Worm (Caenorhabditis elegans) whole organism, late embryonic: ENCODE results near the gene C01B10.7.

Experiments
- C38D4.7 ChIP-seq: fragments of 200-800 bp; sonication (Bioruptor generic); optimal IDR thresholded peaks from 2 replicates; lab custom pipeline; 2018; ENCODE audit warnings: mild to moderate bottlenecking, missing genetic modification characterization, moderate library complexity, missing compliant biosample characterization
- K09A11.1 ChIP-seq: sonication (generic microtip); optimal IDR thresholded peaks from 2 replicates; lab custom pipeline; 2017; ENCODE audit warnings: antibody characterized with exemption, mild to moderate bottlenecking, missing genetic modification characterization, missing compliant biosample characterization; ENCODE audit not compliant: insufficient read depth
- T23F11.4 ChIP-seq: fragments of 200-800 bp; sonication (Bioruptor generic); optimal IDR thresholded peaks from 2 replicates; lab custom pipeline; 2018; ENCODE audit warnings: mild to moderate bottlenecking, missing genetic modification characterization, missing compliant biosample characterization
- Y22D7AL.16 ChIP-seq: sonication (generic microtip); optimal IDR thresholded peaks from 2 replicates; lab custom pipeline; 2016; ENCODE audit warnings: missing genetic modification characterization, missing compliant biosample characterization
- ama-1 ChIP-seq: fragments of 150-350 bp; optimal IDR thresholded peaks from 2 replicates; lab custom pipeline; 2014
- ceh-14 ChIP-seq: sonication (generic microtip); optimal IDR thresholded peaks from 2 replicates; lab custom pipeline; 2016; ENCODE audit warnings: missing genotype, missing genetic modification characterization, missing compliant biosample characterization
- ceh-18 ChIP-seq: sonication (generic microtip); optimal IDR thresholded peaks from 2 replicates; lab custom pipeline; 2016; ENCODE audit warnings: missing genetic modification characterization, missing compliant biosample characterization
- ceh-30 ChIP-seq: fragments of 150-350 bp; optimal IDR thresholded peaks from 2 replicates; lab custom pipeline; 2014; ENCODE audit warnings: missing biosample characterization, missing genetic modification characterization
- ceh-31 ChIP-seq: sonication (generic microtip); optimal IDR thresholded peaks from 2 replicates; lab custom pipeline; 2016; ENCODE audit warnings: missing genetic modification characterization, missing compliant biosample characterization
- ceh-34 ChIP-seq: sonication (generic microtip); optimal IDR thresholded peaks from 2 replicates; lab custom pipeline; 2016; ENCODE audit warnings: mild to moderate bottlenecking, missing genetic modification characterization, missing compliant biosample characterization
- ceh-6 ChIP-seq: fragments of 200-800 bp; sonication (Bioruptor generic); optimal IDR thresholded peaks from 2 replicates; lab custom pipeline; 2018; ENCODE audit warnings: mild to moderate bottlenecking, missing genetic modification characterization, missing compliant biosample characterization
- ceh-9 ChIP-seq: sonication (generic microtip); optimal IDR thresholded peaks from 2 replicates; lab custom pipeline; 2016; ENCODE audit warnings: mild to moderate bottlenecking, missing genetic modification characterization, inconsistent platforms, missing compliant biosample characterization
- elt-4 ChIP-seq: sonication (generic microtip); optimal IDR thresholded peaks from 2 replicates; lab custom pipeline; 2016; ENCODE audit warnings: missing genetic modification characterization, missing compliant biosample characterization
- ets-4 ChIP-seq: sonication (generic microtip); optimal IDR thresholded peaks from 2 replicates; lab custom pipeline; 2016; ENCODE audit warnings: missing genetic modification characterization, missing compliant biosample characterization
- eyg-1 ChIP-seq: sonication (generic microtip); optimal IDR thresholded peaks from 2 replicates; lab custom pipeline; 2016; ENCODE audit warnings: missing genotype, missing genetic modification characterization, missing compliant biosample characterization
- fax-1 ChIP-seq: sonication (generic microtip); optimal IDR thresholded peaks from 2 replicates; lab custom pipeline; 2016; ENCODE audit warnings: missing genotype, missing genetic modification characterization, missing compliant biosample characterization
- fkh-10 ChIP-seq: fragments of 150-350 bp; optimal IDR thresholded peaks from 2 replicates; lab custom pipeline; 2014; ENCODE audit warnings: missing biosample characterization, missing genetic modification reagents, missing genetic modification characterization
- gmeb-2 ChIP-seq: sonication (generic microtip); optimal IDR thresholded peaks from 2 replicates; lab custom pipeline; 2016; ENCODE audit warnings: missing genetic modification characterization, inconsistent platforms, missing compliant biosample characterization
- hlh-30 ChIP-seq: sonication (generic microtip); optimal IDR thresholded peaks from 2 replicates; lab custom pipeline; 2017; ENCODE audit warnings: antibody characterized with exemption, missing genetic modification characterization, missing compliant biosample characterization; ENCODE audit not compliant: insufficient read depth
- hlh-6 ChIP-seq: sonication (generic microtip); optimal IDR thresholded peaks from 2 replicates; lab custom pipeline; 2016; ENCODE audit warnings: missing genotype, missing genetic modification characterization, missing compliant biosample characterization
- hlh-8 ChIP-seq: sonication (generic microtip); optimal IDR thresholded peaks from 2 replicates; lab custom pipeline; 2016; ENCODE audit warnings: missing genotype, missing genetic modification characterization, missing compliant biosample characterization
- lin-11 ChIP-seq: fragments of 200-800 bp; sonication (Bioruptor generic); optimal IDR thresholded peaks from 2 replicates; lab custom pipeline; 2018; ENCODE audit warnings: mild to moderate bottlenecking, missing genetic modification characterization, missing compliant biosample characterization
- madf-2 ChIP-seq: sonication (generic microtip); optimal IDR thresholded peaks from 2 replicates; lab custom pipeline; 2017; ENCODE audit warnings: missing genetic modification characterization, missing compliant biosample characterization
- nfya-1 ChIP-seq: sonication (generic microtip); optimal IDR thresholded peaks from 2 replicates; lab custom pipeline; 2017; ENCODE audit warnings: missing genetic modification characterization, mild to moderate bottlenecking, missing compliant biosample characterization, antibody characterized with exemption, moderate library complexity
- nhr-11 ChIP-seq: fragments of 150-350 bp; optimal IDR thresholded peaks from 2 replicates; lab custom pipeline; 2014; ENCODE audit warnings: missing biosample characterization, missing genetic modification characterization
- nhr-232 ChIP-seq: sonication (generic microtip); optimal IDR thresholded peaks from 2 replicates; lab custom pipeline; 2016; ENCODE audit warnings: missing genetic modification characterization, missing compliant biosample characterization
- pha-2 ChIP-seq: sonication (generic microtip); optimal IDR thresholded peaks from 2 replicates; lab custom pipeline; 2017; ENCODE audit warnings: mild to moderate bottlenecking, missing genetic modification characterization, missing compliant biosample characterization
- pros-1 ChIP-seq: fragments of 150-350 bp; optimal IDR thresholded peaks from 2 replicates; lab custom pipeline; 2014; ENCODE audit warnings: missing biosample characterization, missing genetic modification reagents, missing genetic modification characterization
- sdc-2 ChIP-seq: sonication (generic microtip); optimal IDR thresholded peaks from 2 replicates; lab custom pipeline; 2016; ENCODE audit warnings: missing genotype, missing genetic modification characterization, missing compliant biosample characterization
- sox-2 ChIP-seq: fragments of 200-800 bp; sonication (Bioruptor generic); IDR thresholded peaks from 2 replicates; pipeline ENCODE4 v1.3.6; 2022; ENCODE audit warnings: missing genetic modification reagents, missing genetic modification characterization, missing compliant biosample characterization
- syd-9 ChIP-seq: sonication (generic microtip); optimal IDR thresholded peaks from 2 replicates; lab custom pipeline; 2016; ENCODE audit warnings: mild to moderate bottlenecking, missing genetic modification characterization, moderate library complexity, missing compliant biosample characterization
- ttx-3 ChIP-seq: sonication (generic microtip); optimal IDR thresholded peaks from 2 replicates; lab custom pipeline; 2016; ENCODE audit warnings: missing genetic modification reagents, missing genetic modification characterization, missing compliant biosample characterization
- unc-3 ChIP-seq, 2 experiments: fragments of 200-800 bp in 1 of 2; sonication (Bioruptor generic) in 1 of 2; sonication (generic microtip) in 1 of 2; conservative IDR thresholded peaks in 1 of 2; optimal IDR thresholded peaks in 1 of 2; 2 replicates each; pipeline versions ENCODE4 v1.3.6 to Lab custom; 2016 to 2022; ENCODE audit warnings: missing compliant biosample characterization in 2 of 2, missing genetic modification characterization in 2 of 2, missing genetic modification reagents in 1 of 2
- unc-42 ChIP-seq: sonication (generic microtip); optimal IDR thresholded peaks from 2 replicates; lab custom pipeline; 2016; ENCODE audit warnings: missing genotype, missing genetic modification characterization, missing compliant biosample characterization

C01B10.7 gene

ce11 chrIV:6618607-6619006 is 19.7 kb upstream of the C01B10.7 start:
- no peak for TF ChIP-seq ceh-9 (tag; lab: Kevin White, UChicago)
- no peak for TF ChIP-seq ceh-30 (tag; lab: Kevin White, UChicago)
- TF ChIP-seq ceh-34 (tag; lab: Kevin White, UChicago), result no peak
- no peak for TF ChIP-seq eyg-1 (tag; lab: Kevin White, UChicago)
- no peak for TF ChIP-seq sox-2
- no peak for TF ChIP-seq lin-11 (tag; lab: Kevin White, UChicago)
- no peak for TF ChIP-seq syd-9 (tag; lab: Kevin White, UChicago)
- TF ChIP-seq madf-2 (tag; lab: Kevin White, UChicago), result no peak
- no peak for TF ChIP-seq sdc-2
- TF ChIP-seq ceh-14 (tag; lab: Kevin White, UChicago), result no peak
- TF ChIP-seq ttx-3, result no peak

- TF ChIP-seq syd-9 (tag; lab: Kevin White, UChicago), result no peak
- TF ChIP-seq fkh-10 (GFP tag; lab: Kevin White, UChicago), result no peak
- TF ChIP-seq unc-3 (GFP tag; conservative IDR thresholded peaks at IDR 0.05; lab: Robert Waterston, UW), result no peak
- no peak for TF ChIP-seq unc-3 (tag; optimal IDR thresholded peaks at IDR 0.05; lab: Kevin White, UChicago)
- TF ChIP-seq nhr-232 (tag; lab: Kevin White, UChicago), result no peak
- no peak for TF ChIP-seq hlh-6 (tag; lab: Kevin White, UChicago)
- TF ChIP-seq ceh-14 (tag; lab: Kevin White, UChicago), result no peak
- TF ChIP-seq K09A11.1 (tag; lab: Kevin White, UChicago), result no peak
Observed at ce11 chrIV:6621252-6621651, 17.1 kb upstream of the C01B10.7 start, which contains the start of gene C01B10.3. TSS of gene C01B10.3 (minus strand) at chrIV:6621352.

DNA sequence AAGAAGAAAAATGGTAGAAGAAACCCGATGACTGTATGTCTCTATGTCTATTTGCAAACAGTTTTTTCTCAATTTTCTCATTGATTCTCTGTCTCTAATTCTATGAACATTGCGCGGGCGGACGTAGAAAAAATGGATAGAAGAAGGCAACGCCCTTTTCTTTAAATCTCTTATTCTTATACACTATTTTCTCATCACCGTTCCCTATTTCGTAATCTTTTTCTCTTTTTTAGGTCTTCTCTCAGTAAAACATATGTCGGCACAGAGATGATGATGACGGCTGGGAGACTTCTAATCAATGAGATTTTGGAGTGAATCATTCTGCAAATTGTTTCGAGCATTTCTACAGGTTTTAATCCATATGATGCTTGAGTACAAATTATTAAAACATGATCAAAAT is 16.2 kb upstream of the C01B10.7 start:
- TF ChIP-seq pha-2 (no peak), ceh-34 (tag; lab: Kevin White, UChicago) (no peak), ama-1 (lab: Kevin White, UChicago) (no peak), ceh-18 (tag; lab: Kevin White, UChicago) (no peak), T23F11.4 (GFP tag; lab: Kevin White, UChicago) (no peak), pros-1 (tag; lab: Kevin White, UChicago) (no peak), elt-4 (tag; lab: Kevin White, UChicago) (no peak), nfya-1 (tag; lab: Kevin White, UChicago) (no peak), syd-9 (tag; lab: Kevin White, UChicago) (no peak), hlh-30 (tag; lab: Kevin White, UChicago) (no peak), unc-3 (GFP tag; conservative IDR thresholded peaks at IDR 0.05; lab: Robert Waterston, UW) (no peak), unc-3 (tag; optimal IDR thresholded peaks at IDR 0.05; lab: Kevin White, UChicago) (no peak), fax-1 (tag; lab: Kevin White, UChicago) (no peak), eyg-1 (tag; lab: Kevin White, UChicago) (no peak), madf-2 (tag; lab: Kevin White, UChicago) (no peak), Y22D7AL.16 (no peak), C38D4.7 (no peak), ets-4 (tag; lab: Kevin White, UChicago) (no peak), ceh-30 (tag; lab: Kevin White, UChicago) (no peak), ceh-31 (tag; lab: Kevin White, UChicago) (no peak), unc-42 (tag; lab: Kevin White, UChicago) (no peak)

DNA sequence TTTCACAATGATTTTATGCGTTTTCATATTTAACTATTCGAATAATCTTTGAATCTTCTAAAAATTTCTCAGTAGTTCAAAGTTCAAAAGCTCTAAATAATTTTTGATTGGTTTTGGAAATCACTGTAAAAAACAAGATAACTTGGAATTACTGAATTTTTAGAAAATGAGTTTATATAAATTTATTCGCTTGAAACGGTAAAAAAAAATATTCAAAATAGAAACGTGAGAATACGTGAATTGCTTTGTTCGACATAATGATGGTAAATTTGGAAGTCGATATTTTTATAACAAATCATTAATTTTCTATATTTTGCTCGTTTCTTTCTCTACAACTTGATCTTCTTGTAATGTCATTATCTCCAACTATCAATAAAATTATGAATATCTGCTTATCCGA is 15.0 kb upstream of the C01B10.7 start, which contains the start of gene C01B10.44:
Gene C01B10.44 (plus strand): TSS at position 301 of the 400 bp plus-strand sequence.
- TF ChIP-seq gmeb-2, result no peak
- TF ChIP-seq nhr-232 (tag; lab: Kevin White, UChicago), result no peak
- TF ChIP-seq hlh-6 (tag; lab: Kevin White, UChicago), result no peak
- no peak for TF ChIP-seq Y22D7AL.16
- no peak for TF ChIP-seq nhr-11 (tag; lab: Kevin White, UChicago)
- TF ChIP-seq ceh-18 (tag; lab: Kevin White, UChicago), result no peak
- no peak for TF ChIP-seq hlh-8 (tag; lab: Kevin White, UChicago)
- no peak for TF ChIP-seq ceh-6 (GFP tag; lab: Kevin White, UChicago)
- TF ChIP-seq lin-11 (tag; lab: Kevin White, UChicago), result no peak
- TF ChIP-seq, all 69 proteins: peak for 0
